Fruit fly (Drosophila melanogaster) whole organism: ENCODE results near the gene Nt5b.

Experiments used
- psq ChIP-seq: fragments of >200 bp; optimal IDR thresholded peaks from 2 replicates; lab custom pipeline; 2017
- usp ChIP-seq: fragments of >200 bp; optimal IDR thresholded peaks from 2 replicates; lab custom pipeline; 2017; ENCODE audit warnings: missing biosample characterization, missing genetic modification characterization, mixed read lengths

DNA sequence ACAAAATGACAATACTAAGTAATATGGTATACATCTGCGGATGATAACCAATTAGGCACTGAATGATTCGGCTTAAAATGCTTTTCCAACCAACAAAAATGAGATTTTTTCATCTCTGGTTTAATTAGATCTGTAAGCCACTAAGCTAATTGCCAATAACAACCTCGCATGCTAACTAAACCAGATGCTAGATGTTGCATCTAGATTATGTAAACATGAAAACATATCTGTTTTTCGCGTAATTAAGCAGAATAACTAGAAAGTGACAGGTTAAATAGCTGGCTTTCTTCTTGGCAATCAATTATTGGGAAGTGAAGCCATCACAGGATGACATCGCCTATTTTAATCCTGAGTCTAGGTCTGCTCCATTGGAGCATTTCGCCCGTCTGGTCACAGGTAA is 29.4 kb upstream of the Nt5b start, which contains the start of gene CG43841:
- TF ChIP-seq psq (lab: Kevin White, UChicago) (no peak), usp (GFP tag; lab: Kevin White, UChicago) (no peak)
